Fruit fly (Drosophila melanogaster) whole organism, prepupa: Measurements from ENCODE around the gene Elovl7.
A peak's percentile ranks its signal among the peaks of the same experiment; 100 is the strongest.

ENCODE experiments used
- Blimp-1 ChIP-seq: fragments of 200-800 bp; sonication (Bioruptor generic); optimal IDR thresholded peaks from 3 replicates; lab custom pipeline; 2017; ENCODE audit warnings: missing biosample characterization, missing genetic modification characterization, mild to moderate bottlenecking, moderate library complexity, missing genetic modification reagents
- CG10631 ChIP-seq: fragments of 200-800 bp; sonication (Bioruptor generic); optimal IDR thresholded peaks from 2 replicates; lab custom pipeline; 2016; ENCODE audit warnings: missing biosample characterization, missing genetic modification characterization
- CG10669 ChIP-seq: fragments of 200-800 bp; sonication (Bioruptor generic); optimal IDR thresholded peaks from 3 replicates; lab custom pipeline; 2018; ENCODE audit warnings: missing biosample characterization, mild to moderate bottlenecking, missing genetic modification characterization, moderate library complexity
- CG11762 ChIP-seq: fragments of 200-800 bp; sonication (Bioruptor generic); optimal IDR thresholded peaks from 3 replicates; lab custom pipeline; 2016; ENCODE audit warnings: missing biosample characterization, missing genetic modification characterization; ENCODE audit not compliant: insufficient read depth
- CG11902 ChIP-seq: fragments of 200-800 bp; sonication (Bioruptor generic); optimal IDR thresholded peaks from 3 replicates; lab custom pipeline; 2016; ENCODE audit warnings: missing biosample characterization, missing genetic modification characterization
- CG15336 ChIP-seq: fragments of 200-800 bp; sonication (Bioruptor generic); IDR thresholded peaks from 2 replicates; pipeline ENCODE4 v1.3.6; 2022; ENCODE audit warnings: missing biosample characterization, missing genetic modification characterization
- CG3032 ChIP-seq: fragments of 200-800 bp; optimal IDR thresholded peaks from 2 replicates; lab custom pipeline; 2019; ENCODE audit warnings: missing biosample characterization, mild to moderate bottlenecking, missing genetic modification characterization, moderate library complexity
- CG32006 ChIP-seq: fragments of 200-800 bp; sonication (Bioruptor generic); optimal IDR thresholded peaks from 3 replicates; lab custom pipeline; 2017; ENCODE audit warnings: missing biosample characterization, mild to moderate bottlenecking, missing genetic modification characterization
- CG3919 ChIP-seq: fragments of 200-800 bp; sonication (Bioruptor generic); optimal IDR thresholded peaks from 3 replicates; lab custom pipeline; 2016; ENCODE audit warnings: missing biosample characterization, missing genetic modification characterization
- CG4318 ChIP-seq: fragments of 200-800 bp; sonication (Bioruptor generic); optimal IDR thresholded peaks from 3 replicates; lab custom pipeline; 2017; ENCODE audit warnings: missing biosample characterization, mild to moderate bottlenecking, missing genetic modification characterization
- CG6163 ChIP-seq: fragments of 200-800 bp; sonication (Bioruptor generic); IDR thresholded peaks from 3 replicates; pipeline ENCODE4 v1.3.6; 2022; ENCODE audit warnings: missing biosample characterization, missing genetic modification characterization
- CG6854 ChIP-seq: fragments of 200-800 bp; sonication (Bioruptor generic); optimal IDR thresholded peaks from 2 replicates; lab custom pipeline; 2017; ENCODE audit warnings: missing biosample characterization, mild to moderate bottlenecking, missing genetic modification characterization
- CG7368 ChIP-seq: fragments of 200-800 bp; sonication (Bioruptor generic); optimal IDR thresholded peaks from 3 replicates; lab custom pipeline; 2016; ENCODE audit warnings: missing biosample characterization, missing genetic modification characterization
- CG8319 ChIP-seq: fragments of 200-800 bp; sonication (Bioruptor generic); optimal IDR thresholded peaks from 3 replicates; lab custom pipeline; 2016; ENCODE audit warnings: missing biosample characterization, missing genetic modification characterization
- CG9139 ChIP-seq: fragments of 200-800 bp; sonication (Bioruptor generic); optimal IDR thresholded peaks from 3 replicates; lab custom pipeline; 2017; ENCODE audit warnings: missing biosample characterization, mild to moderate bottlenecking, missing genetic modification characterization
- Eip75B ChIP-seq: fragments of 200-800 bp; sonication (Bioruptor generic); optimal IDR thresholded peaks from 3 replicates; lab custom pipeline; 2016; ENCODE audit warnings: missing biosample characterization, missing genetic modification characterization
- Eip78C ChIP-seq: fragments of 200-800 bp; sonication (Bioruptor generic); peaks from one replicate; lab custom pipeline; 2016; ENCODE audit warnings: missing biosample characterization, missing genetic modification characterization
- Eip93F ChIP-seq: fragments of 200-800 bp; sonication (Bioruptor generic); optimal IDR thresholded peaks from 2 replicates; lab custom pipeline; 2016; ENCODE audit warnings: missing biosample characterization, mild to moderate bottlenecking, missing genetic modification characterization
- Ets21C ChIP-seq: fragments of 200-800 bp; sonication (Bioruptor generic); optimal IDR thresholded peaks from 3 replicates; lab custom pipeline; 2016; ENCODE audit warnings: missing biosample characterization, missing genetic modification characterization
- Hr39 ChIP-seq: fragments of 200-800 bp; sonication (Bioruptor generic); optimal IDR thresholded peaks from 2 replicates; lab custom pipeline; 2016; ENCODE audit warnings: missing biosample characterization, missing genetic modification characterization
- Hr4 ChIP-seq: fragments of 200-800 bp; sonication (Bioruptor generic); optimal IDR thresholded peaks from 3 replicates; lab custom pipeline; 2016; ENCODE audit warnings: missing biosample characterization, missing genetic modification characterization
- Lpt ChIP-seq: fragments of 200-800 bp; sonication (Bioruptor generic); optimal IDR thresholded peaks from 3 replicates; lab custom pipeline; 2016; ENCODE audit warnings: missing biosample characterization, missing genetic modification characterization
- Met ChIP-seq: fragments of 200-800 bp; sonication (Bioruptor generic); optimal IDR thresholded peaks from 3 replicates; lab custom pipeline; 2016; ENCODE audit warnings: missing biosample characterization, missing genetic modification characterization
- Sox14 ChIP-seq: fragments of 200-800 bp; sonication (Bioruptor generic); optimal IDR thresholded peaks from 3 replicates; lab custom pipeline; 2016; ENCODE audit warnings: missing biosample characterization, missing genetic modification characterization
- Sox15 ChIP-seq: fragments of 200-800 bp; sonication (Bioruptor generic); optimal IDR thresholded peaks from 3 replicates; lab custom pipeline; 2016; ENCODE audit warnings: missing biosample characterization, missing genetic modification characterization
- achi ChIP-seq: fragments of 200-800 bp; sonication (Bioruptor generic); optimal IDR thresholded peaks from 3 replicates; lab custom pipeline; 2016; ENCODE audit warnings: missing biosample characterization, missing genetic modification characterization
- acj6 ChIP-seq: fragments of 200-800 bp; sonication (Bioruptor generic); optimal IDR thresholded peaks from 3 replicates; lab custom pipeline; 2016; ENCODE audit warnings: missing biosample characterization, missing genetic modification characterization
- cyc ChIP-seq: fragments of 200-800 bp; sonication (Bioruptor generic); optimal IDR thresholded peaks from 3 replicates; lab custom pipeline; 2016; ENCODE audit warnings: missing biosample characterization, missing genetic modification characterization
- dsx ChIP-seq: fragments of 200-800 bp; optimal IDR thresholded peaks from 3 replicates; lab custom pipeline; 2019; ENCODE audit warnings: missing biosample characterization, mild to moderate bottlenecking, missing genetic modification characterization, moderate library complexity; ENCODE audit not compliant: poor library complexity, severe bottlenecking
- eg ChIP-seq: fragments of 200-800 bp; sonication (Bioruptor generic); IDR thresholded peaks from 3 replicates; pipeline ENCODE4 v1.3.6; 2022; ENCODE audit warnings: missing biosample characterization, missing genetic modification characterization
- esn ChIP-seq: fragments of 200-800 bp; sonication (Bioruptor generic); optimal IDR thresholded peaks from 2 replicates; lab custom pipeline; 2016; ENCODE audit warnings: missing biosample characterization, mild to moderate bottlenecking, missing genetic modification characterization, moderate library complexity
- fd59A ChIP-seq: fragments of 200-800 bp; sonication (Bioruptor generic); optimal IDR thresholded peaks from 2 replicates; lab custom pipeline; 2017; ENCODE audit warnings: missing biosample characterization, mild to moderate bottlenecking, missing genetic modification characterization, missing genetic modification reagents
- fkh ChIP-seq: fragments of 200-800 bp; sonication (Bioruptor generic); optimal IDR thresholded peaks from 3 replicates; lab custom pipeline; 2017; ENCODE audit warnings: missing biosample characterization, mild to moderate bottlenecking, missing genetic modification characterization, moderate library complexity
- lz ChIP-seq: fragments of 200-800 bp; sonication (Bioruptor generic); optimal IDR thresholded peaks from 3 replicates; lab custom pipeline; 2016; ENCODE audit warnings: missing biosample characterization, missing genetic modification characterization
- pdm3 ChIP-seq: fragments of 200-800 bp; sonication (Bioruptor generic); optimal IDR thresholded peaks from 3 replicates; lab custom pipeline; 2016; ENCODE audit warnings: missing biosample characterization, missing genetic modification characterization
- salr ChIP-seq, 2 experiments: fragments of 200-800 bp; sonication (Bioruptor generic); optimal IDR thresholded peaks; 3 replicates each; lab custom pipeline; 2016 to 2018; ENCODE audit warnings: missing biosample characterization in 2 of 2, missing genetic modification characterization in 2 of 2, mild to moderate bottlenecking in 1 of 2
- svp ChIP-seq: fragments of 200-800 bp; sonication (Bioruptor generic); peaks from one replicate; lab custom pipeline; 2016; ENCODE audit warnings: missing biosample characterization, missing genetic modification characterization
- vri ChIP-seq: fragments of 200-800 bp; sonication (Bioruptor generic); optimal IDR thresholded peaks from 3 replicates; lab custom pipeline; 2016; ENCODE audit warnings: missing biosample characterization, mild to moderate bottlenecking, missing genetic modification characterization

The Elovl7 gene

DNA sequence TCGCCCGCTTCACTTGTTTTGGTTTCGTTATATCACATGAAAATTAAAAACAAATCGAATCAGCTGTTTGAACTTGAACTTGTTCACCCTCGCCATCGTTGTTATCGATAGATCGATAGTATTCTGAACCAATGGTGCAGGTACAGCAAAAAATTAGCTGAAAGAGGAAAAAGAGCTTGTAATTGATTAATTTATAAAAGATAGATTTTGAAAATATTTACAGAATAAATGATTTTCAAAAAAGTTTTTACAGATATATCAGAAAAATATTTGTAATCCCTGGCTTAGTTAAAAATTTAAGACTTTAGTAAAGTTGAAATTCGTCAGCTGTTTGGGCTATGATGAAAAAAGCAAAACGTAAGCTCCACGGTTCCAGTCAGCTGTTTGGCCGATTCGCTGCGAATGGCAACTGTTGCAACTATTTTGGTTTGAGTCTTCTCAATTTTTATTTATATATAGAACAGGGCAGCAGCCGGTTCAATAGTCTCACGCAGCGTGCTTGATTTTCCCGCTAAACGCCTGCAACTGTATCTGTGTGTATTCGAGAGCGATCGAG is 37.3 kb upstream of the Elovl7 start, which contains the start of the genes CG11035 and unc-45 (continued):
- TF ChIP-seq lz (GFP tag; lab: Kevin White, UChicago): peak; percentile 28
- TF ChIP-seq CG10669 (GFP tag; lab: Kevin White, UChicago): peak; percentile 5
- no peak for TF ChIP-seq fd59A (GFP tag; lab: Kevin White, UChicago)
- TF ChIP-seq salr (GFP tag; optimal IDR thresholded peaks at IDR 0.05; lab: Kevin White, UChicago): no peak
- no peak for TF ChIP-seq Lpt (GFP tag; lab: Kevin White, UChicago)
- TF ChIP-seq Sox15 (GFP tag; lab: Kevin White, UChicago): no peak
- no peak for TF ChIP-seq Hr39 (GFP tag; lab: Kevin White, UChicago)
- TF ChIP-seq CG3032 (tag; lab: Kevin White, UChicago): peak; percentile 46
- TF ChIP-seq Eip93F (GFP tag; lab: Kevin White, UChicago): no peak
- TF ChIP-seq Met (GFP tag; lab: Kevin White, UChicago): peak; percentile 11
- peak; percentile 43 for TF ChIP-seq esn (GFP tag; lab: Kevin White, UChicago)
- TF ChIP-seq CG4318 (GFP tag; lab: Kevin White, UChicago): no peak
- peak; percentile 45 for TF ChIP-seq Hr4 (GFP tag; lab: Kevin White, UChicago)
- peak; percentile 36 for TF ChIP-seq Eip75B (GFP tag; lab: Kevin White, UChicago)
- TF ChIP-seq CG11902 (GFP tag; lab: Kevin White, UChicago): no peak
- TF ChIP-seq achi (GFP tag; lab: Kevin White, UChicago): peak; percentile 26
- peak; percentile 20 for TF ChIP-seq Sox14 (GFP tag; lab: Kevin White, UChicago)
- no peak for TF ChIP-seq CG11762 (GFP tag; lab: Kevin White, UChicago)
- peak; percentile 64 for TF ChIP-seq eg (GFP tag; lab: Robert Waterston, UW)
- no peak for TF ChIP-seq acj6
- no peak for TF ChIP-seq CG7368 (GFP tag; lab: Kevin White, UChicago)
- TF ChIP-seq dsx (GFP tag; lab: Kevin White, UChicago): peak; percentile 68
- TF ChIP-seq, all 60 proteins: peak for 26

dm6 chr3R:8030151-8030899 is 34.7 kb upstream of the Elovl7 start, which contains the start of the genes CG10903 and CG2747:
Gene CG10903, plus strand, starts transcription at chr3R:8030411.
Gene CG2747, minus strand, starts transcription at chr3R:8030790.
- TF ChIP-seq vri: no peak
- TF ChIP-seq CG3919 (GFP tag; lab: Kevin White, UChicago): no peak
- TF ChIP-seq CG9139 (GFP tag; lab: Kevin White, UChicago): no peak
- peak; percentile 51 for TF ChIP-seq svp
- TF ChIP-seq Sox14 (GFP tag; lab: Kevin White, UChicago): peak; percentile 59
- TF ChIP-seq Ets21C (GFP tag; lab: Kevin White, UChicago): no peak
- no peak for TF ChIP-seq Eip75B (GFP tag; lab: Kevin White, UChicago)
- TF ChIP-seq Eip78C (GFP tag; lab: Kevin White, UChicago): peak; percentile 73
- no peak for TF ChIP-seq CG8319 (GFP tag; lab: Kevin White, UChicago)
- TF ChIP-seq CG3032 (tag; lab: Kevin White, UChicago): no peak
- TF ChIP-seq cyc (GFP tag; lab: Kevin White, UChicago): no peak
- no peak for TF ChIP-seq Lpt (GFP tag; lab: Kevin White, UChicago)
- TF ChIP-seq CG10631 (GFP tag; lab: Kevin White, UChicago): no peak
- TF ChIP-seq fkh: peak; percentile 93
- TF ChIP-seq CG6163 (GFP tag; lab: Robert Waterston, UW): 0 out of 3 replicates have a peak, but pooled peaks have one; percentile 21
- no peak; the same call in 1 of the 2 replicates for TF ChIP-seq CG15336
- peak; percentile 65 for TF ChIP-seq Blimp-1 (GFP tag; lab: Kevin White, UChicago)
- TF ChIP-seq CG32006 (GFP tag; lab: Kevin White, UChicago): no peak
- no peak for TF ChIP-seq CG11902 (GFP tag; lab: Kevin White, UChicago)
- TF ChIP-seq fd59A (GFP tag; lab: Kevin White, UChicago): no peak
- TF ChIP-seq Met (GFP tag; lab: Kevin White, UChicago): no peak
- TF ChIP-seq eg (GFP tag; lab: Robert Waterston, UW): no peak
- no peak for TF ChIP-seq Hr39 (GFP tag; lab: Kevin White, UChicago)
- TF ChIP-seq CG6854: no peak
- TF ChIP-seq pdm3: no peak
